Worm (Caenorhabditis elegans) whole organism, L3 larva: ENCODE data around the gene T12E12.6.

Experiments used
- R02D3.7 ChIP-seq: fragments of 150-350 bp; optimal IDR thresholded peaks from 2 replicates; lab custom pipeline; 2014; ENCODE audit warnings: missing biosample characterization, missing genetic modification characterization
- ZK546.5 ChIP-seq: sonication (generic microtip); optimal IDR thresholded peaks from 2 replicates; lab custom pipeline; 2017; ENCODE audit warnings: missing biosample characterization, missing genetic modification characterization
- aly-2 ChIP-seq: fragments of 150-350 bp; optimal IDR thresholded peaks from 2 replicates; lab custom pipeline; 2014; ENCODE audit warnings: missing biosample characterization, missing genetic modification characterization
- ama-1 ChIP-seq: fragments of 150-350 bp; optimal IDR thresholded peaks from 2 replicates; lab custom pipeline; 2018
- ceh-28 ChIP-seq: fragments of 150-350 bp; optimal IDR thresholded peaks from 2 replicates; lab custom pipeline; 2014; ENCODE audit warnings: missing biosample characterization, missing genetic modification reagents, missing genetic modification characterization
- ceh-82 ChIP-seq: fragments of 150-350 bp; optimal IDR thresholded peaks from 2 replicates; lab custom pipeline; 2014; ENCODE audit warnings: missing biosample characterization, missing genetic modification characterization
- ceh-9 ChIP-seq: sonication (generic microtip); optimal IDR thresholded peaks from 2 replicates; lab custom pipeline; 2018; ENCODE audit warnings: missing biosample characterization, missing genetic modification characterization
- daf-12 ChIP-seq: fragments of 150-350 bp; optimal IDR thresholded peaks from 2 replicates; lab custom pipeline; 2014; ENCODE audit warnings: missing biosample characterization, missing genetic modification reagents, missing genetic modification characterization
- egl-27 ChIP-seq: sonication (generic microtip); optimal IDR thresholded peaks from 4 replicates; lab custom pipeline; 2017; ENCODE audit warnings: missing biosample characterization, missing genetic modification reagents, missing genetic modification characterization
- egl-5 ChIP-seq: fragments of 150-350 bp; optimal IDR thresholded peaks from 2 replicates; lab custom pipeline; 2017; ENCODE audit warnings: missing biosample characterization, missing genetic modification reagents, missing genetic modification characterization, inconsistent platforms
- elt-1 ChIP-seq: fragments of 150-350 bp; optimal IDR thresholded peaks from 2 replicates; lab custom pipeline; 2014; ENCODE audit warnings: missing biosample characterization, missing genetic modification characterization
- elt-3 ChIP-seq, 3 experiments: fragments of 150-350 bp in 1 of 3; sonication (generic microtip) in 2 of 3; optimal IDR thresholded peaks; 2 replicates in 2 of 3; 4 replicates in 1 of 3; lab custom pipeline; 2014 to 2017; ENCODE audit warnings: missing biosample characterization in 3 of 3, missing genetic modification characterization in 3 of 3
- fkh-10 ChIP-seq: sonication (generic microtip); optimal IDR thresholded peaks from 2 replicates; lab custom pipeline; 2017; ENCODE audit warnings: missing biosample characterization, missing genetic modification reagents, missing genetic modification characterization
- fkh-2 ChIP-seq: fragments of 150-350 bp; optimal IDR thresholded peaks from 2 replicates; lab custom pipeline; 2014; ENCODE audit warnings: missing biosample characterization, missing genetic modification reagents, missing genetic modification characterization
- fos-1 ChIP-seq: fragments of 150-350 bp; optimal IDR thresholded peaks from 2 replicates; lab custom pipeline; 2014; ENCODE audit warnings: missing biosample characterization, missing genetic modification characterization
- hmg-11 ChIP-seq: sonication (generic microtip); optimal IDR thresholded peaks from 2 replicates; lab custom pipeline; 2016; ENCODE audit warnings: missing genetic modification characterization, missing compliant biosample characterization
- lin-15B ChIP-seq: fragments of 150-350 bp; optimal IDR thresholded peaks from 2 replicates; lab custom pipeline; 2014; ENCODE audit warnings: missing biosample characterization, missing genetic modification characterization
- lin-39 ChIP-seq: fragments of 150-350 bp; optimal IDR thresholded peaks from 2 replicates; lab custom pipeline; 2018; ENCODE audit warnings: missing biosample characterization, missing genetic modification reagents, missing genetic modification characterization
- lsy-12 ChIP-seq: sonication (generic microtip); optimal IDR thresholded peaks from 2 replicates; lab custom pipeline; 2016; ENCODE audit warnings: mild to moderate bottlenecking, missing genetic modification characterization, missing compliant biosample characterization
- mdl-1 ChIP-seq: fragments of 150-350 bp; optimal IDR thresholded peaks from 2 replicates; lab custom pipeline; 2014; ENCODE audit warnings: missing biosample characterization, missing genetic modification characterization
- nfya-1 ChIP-seq: sonication (generic microtip); optimal IDR thresholded peaks from 2 replicates; lab custom pipeline; 2017; ENCODE audit warnings: missing genetic modification characterization, mild to moderate bottlenecking, missing compliant biosample characterization, antibody characterized with exemption, moderate library complexity; ENCODE audit not compliant: insufficient read depth
- nhr-12 ChIP-seq: fragments of 150-350 bp; optimal IDR thresholded peaks from 2 replicates; lab custom pipeline; 2014; ENCODE audit warnings: missing biosample characterization, missing genetic modification characterization
- nhr-23 ChIP-seq: fragments of 150-350 bp; optimal IDR thresholded peaks from 2 replicates; lab custom pipeline; 2014; ENCODE audit warnings: missing biosample characterization, missing genetic modification reagents, missing genetic modification characterization
- nhr-237 ChIP-seq: fragments of 150-350 bp; optimal IDR thresholded peaks from 2 replicates; lab custom pipeline; 2014; ENCODE audit warnings: missing biosample characterization, missing genetic modification characterization
- nhr-25 ChIP-seq: sonication (generic microtip); optimal IDR thresholded peaks from 2 replicates; lab custom pipeline; 2017; ENCODE audit warnings: missing biosample characterization, missing genetic modification characterization
- nhr-28 ChIP-seq: fragments of 150-350 bp; optimal IDR thresholded peaks from 2 replicates; lab custom pipeline; 2014; ENCODE audit warnings: missing biosample characterization, missing genetic modification characterization
- nhr-43 ChIP-seq: sonication (generic microtip); optimal IDR thresholded peaks from 2 replicates; lab custom pipeline; 2016; ENCODE audit warnings: mild to moderate bottlenecking, missing genetic modification characterization, missing compliant biosample characterization; ENCODE audit not compliant: poor library complexity, severe bottlenecking
- nhr-76 ChIP-seq: fragments of 150-350 bp; sonication (generic microtip); optimal IDR thresholded peaks from 5 replicates; lab custom pipeline; 2014; ENCODE audit warnings: missing biosample characterization, missing genetic modification characterization
- nhr-77 ChIP-seq: fragments of 150-350 bp; optimal IDR thresholded peaks from 2 replicates; lab custom pipeline; 2014; ENCODE audit warnings: missing biosample characterization, missing genetic modification characterization
- pha-4 ChIP-seq: fragments of 150-350 bp; optimal IDR thresholded peaks from 2 replicates; lab custom pipeline; 2014; ENCODE audit warnings: missing biosample characterization, missing genetic modification reagents, missing genetic modification characterization
- pqm-1 ChIP-seq: fragments of 150-350 bp; optimal IDR thresholded peaks from 2 replicates; lab custom pipeline; 2017; ENCODE audit warnings: missing biosample characterization, missing genetic modification characterization, inconsistent platforms
- skn-1 ChIP-seq: fragments of 150-350 bp; optimal IDR thresholded peaks from 2 replicates; lab custom pipeline; 2014; ENCODE audit warnings: missing biosample characterization, missing genetic modification characterization
- snpc-4 ChIP-seq: fragments of 150-350 bp; optimal IDR thresholded peaks from 2 replicates; lab custom pipeline; 2014; ENCODE audit warnings: missing biosample characterization, missing genetic modification characterization
- unc-62 ChIP-seq: fragments of 150-350 bp; sonication (generic microtip); optimal IDR thresholded peaks from 4 replicates; lab custom pipeline; 2014; ENCODE audit warnings: missing biosample characterization, missing genetic modification reagents, missing genetic modification characterization
- zag-1 ChIP-seq: fragments of 150-350 bp; optimal IDR thresholded peaks from 2 replicates; lab custom pipeline; 2014; ENCODE audit warnings: missing biosample characterization, missing genetic modification characterization
- ztf-11 ChIP-seq: fragments of 150-350 bp; optimal IDR thresholded peaks from 2 replicates; lab custom pipeline; 2014; ENCODE audit warnings: missing biosample characterization, missing genetic modification characterization
- ztf-4 ChIP-seq: fragments of 150-350 bp; optimal IDR thresholded peaks from 2 replicates; lab custom pipeline; 2014; ENCODE audit warnings: missing biosample characterization, missing genetic modification characterization

Gene T12E12.6

DNA sequence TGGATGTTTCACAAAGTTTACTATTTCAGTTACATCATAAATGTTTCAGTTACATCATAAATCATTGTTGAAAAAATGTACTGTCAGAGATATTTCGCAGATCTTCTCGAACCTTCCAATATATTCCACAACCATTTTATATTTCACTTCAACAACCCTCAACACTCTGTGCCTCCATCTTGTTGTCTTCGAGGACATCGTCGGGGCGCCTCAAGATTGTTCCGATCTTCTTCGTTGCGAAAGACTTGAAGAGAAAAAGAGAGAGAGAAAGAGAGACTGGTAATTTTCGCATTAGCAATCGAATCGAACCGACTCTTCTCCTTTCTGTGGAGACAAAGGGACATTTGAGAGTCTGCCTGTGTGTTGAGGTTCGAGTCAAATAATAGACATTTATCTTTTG is 10.7 kb downstream of the T12E12.6 start:
- TF ChIP-seq R02D3.7 (tag; lab: Kevin White, UChicago) (no peak), ceh-9 (tag; lab: Kevin White, UChicago) (no peak), ztf-4 (tag; lab: Kevin White, UChicago) (no peak), zag-1 (tag; lab: Kevin White, UChicago) (no peak), nhr-25 (tag; lab: Kevin White, UChicago) (peak; percentile 87)

DNA sequence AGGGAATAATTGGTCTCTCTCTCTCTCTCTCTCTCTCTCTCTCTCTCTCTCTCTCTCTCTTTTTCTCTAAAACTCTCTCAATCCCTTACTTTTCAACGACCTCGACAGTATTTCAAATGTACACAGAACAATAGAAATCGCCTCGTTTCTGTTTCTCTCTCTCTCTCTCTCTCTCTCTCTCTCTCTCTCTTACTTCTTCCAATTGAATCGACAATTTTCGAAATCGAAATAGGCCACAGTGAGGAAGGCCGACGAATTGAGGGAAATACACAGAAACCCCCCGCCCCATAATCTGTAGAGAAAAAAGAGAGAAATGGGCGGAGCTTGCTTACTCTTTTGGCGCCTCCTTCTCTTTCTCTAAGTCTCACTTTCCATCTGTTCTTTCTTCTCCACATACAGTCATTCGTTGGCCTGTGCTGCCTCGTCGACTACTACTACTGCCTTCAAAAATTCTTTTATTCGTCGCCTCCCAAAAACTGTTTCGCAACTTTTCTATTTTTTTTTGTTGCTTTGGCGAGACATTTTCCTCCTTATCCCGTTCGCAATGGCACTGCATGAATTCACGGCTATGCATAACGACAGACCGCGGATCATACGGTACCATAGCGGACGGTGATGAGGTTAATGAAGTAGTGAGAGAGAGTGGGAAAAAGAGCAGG is 12.3 kb downstream of the T12E12.6 start:
- TF ChIP-seq ceh-82: no peak
- TF ChIP-seq hmg-11: no peak
- peak; percentile 89 for TF ChIP-seq nhr-23
- TF ChIP-seq unc-62 (GFP tag; lab: Kevin White, UChicago): no peak
- peak; percentile 80 for TF ChIP-seq ama-1 (lab: Kevin White, UChicago)
- peak; percentile 88 for TF ChIP-seq nhr-25 (tag; lab: Kevin White, UChicago)
- TF ChIP-seq nfya-1: peak; percentile 21
- no peak for TF ChIP-seq lin-39 (tag; lab: Kevin White, UChicago)
- peak; percentile 5 for TF ChIP-seq ceh-28
- TF ChIP-seq, all 47 proteins: peak for 5

DNA sequence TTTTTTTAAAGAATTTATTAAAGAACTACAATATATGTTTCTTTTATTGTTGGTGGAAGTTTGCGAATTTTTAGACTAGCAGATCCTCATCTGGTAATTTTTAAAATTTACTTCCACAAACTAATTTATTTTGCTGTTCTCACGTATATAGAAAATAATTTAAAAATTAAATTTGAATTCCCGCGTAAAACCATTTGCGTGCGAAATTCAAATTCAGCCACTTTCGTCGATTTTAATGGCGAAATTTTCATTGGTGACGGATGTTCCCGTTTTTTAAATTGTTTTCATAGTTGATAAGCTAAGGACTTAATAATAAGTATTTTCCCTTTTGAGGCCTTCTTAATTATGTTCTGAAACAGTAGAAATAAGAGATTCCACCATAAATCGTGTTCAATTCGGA is 12.9 kb downstream of the T12E12.6 start:
- no peak for TF ChIP-seq R02D3.7 (tag; lab: Kevin White, UChicago)

DNA sequence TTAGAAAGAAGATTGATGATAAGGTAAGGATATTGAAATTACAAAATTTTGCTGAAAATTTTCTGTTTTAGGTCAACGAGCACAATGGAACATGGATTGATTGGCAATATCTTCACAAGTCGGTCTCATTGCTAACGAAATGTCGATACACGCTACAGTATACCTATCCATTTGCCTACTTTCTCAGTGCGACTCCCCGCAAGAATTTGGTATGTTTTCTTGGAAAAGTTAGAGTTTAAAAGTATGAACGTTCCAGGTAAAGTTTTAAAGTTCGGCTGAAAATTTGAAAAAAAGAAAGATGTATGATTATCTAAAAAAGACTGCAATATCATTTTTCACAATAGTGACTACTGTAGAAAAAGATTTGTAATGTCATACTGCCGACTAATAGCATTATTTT is 19.8 kb downstream of the T12E12.6 start:
- no peak for TF ChIP-seq pha-4 (tag; lab: Kevin White, UChicago)
- TF ChIP-seq skn-1: no peak
- no peak for TF ChIP-seq elt-3 (tag; optimal IDR thresholded peaks at IDR 0.05; lab: Kevin White, UChicago)
- TF ChIP-seq ZK546.5 (tag; lab: Kevin White, UChicago): no peak
- no peak for TF ChIP-seq nhr-43 (tag; lab: Kevin White, UChicago)
- no peak for TF ChIP-seq egl-27 (tag; lab: Kevin White, UChicago)
- no peak for TF ChIP-seq nhr-237 (tag; lab: Kevin White, UChicago)
- TF ChIP-seq nhr-76: no peak
- no peak for TF ChIP-seq snpc-4
- no peak for TF ChIP-seq ceh-9 (tag; lab: Kevin White, UChicago)
- TF ChIP-seq lin-15B (tag; lab: Kevin White, UChicago): no peak
- no peak for TF ChIP-seq lsy-12 (tag; lab: Kevin White, UChicago)
- no peak for TF ChIP-seq aly-2 (tag; lab: Kevin White, UChicago)
- TF ChIP-seq fkh-10: no peak
- TF ChIP-seq fkh-2: no peak

DNA sequence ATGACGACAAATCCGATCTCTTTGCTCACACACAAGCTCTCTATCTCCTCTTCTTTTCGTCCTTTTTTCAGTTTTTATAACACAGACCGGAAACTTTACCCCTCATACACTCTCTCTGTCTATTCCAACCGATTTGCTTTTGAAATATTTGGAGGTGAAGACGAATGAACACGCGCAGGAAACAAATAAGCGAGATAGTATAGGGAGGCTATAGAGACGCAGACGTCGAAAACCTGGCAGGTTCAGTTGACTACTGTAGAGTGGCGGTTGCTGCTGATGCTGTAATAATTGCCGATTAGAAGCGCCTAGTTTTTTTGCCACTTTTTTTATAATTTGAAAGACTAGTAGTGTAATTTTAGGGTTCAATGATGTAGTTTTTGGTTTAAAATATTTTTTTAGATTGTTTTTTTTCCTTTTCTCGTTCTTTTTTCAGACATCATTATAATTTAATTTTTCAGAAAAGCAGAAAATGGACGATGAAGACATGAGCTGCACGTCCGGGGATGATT is 23.2 kb downstream of the T12E12.6 start, which contains the start of gene ari-2:
Gene ari-2 (plus strand): TSS at position 459 of the 509 bp plus-strand sequence.
- TF ChIP-seq ama-1 (lab: Kevin White, UChicago): peak; percentile 62
- TF ChIP-seq nfya-1: peak; percentile 36
- peak; percentile 41 for TF ChIP-seq nhr-25 (tag; lab: Kevin White, UChicago)
- TF ChIP-seq egl-27 (tag; lab: Kevin White, UChicago): no peak
- no peak for TF ChIP-seq fkh-2
- TF ChIP-seq pha-4 (tag; lab: Kevin White, UChicago): peak; percentile 16

DNA sequence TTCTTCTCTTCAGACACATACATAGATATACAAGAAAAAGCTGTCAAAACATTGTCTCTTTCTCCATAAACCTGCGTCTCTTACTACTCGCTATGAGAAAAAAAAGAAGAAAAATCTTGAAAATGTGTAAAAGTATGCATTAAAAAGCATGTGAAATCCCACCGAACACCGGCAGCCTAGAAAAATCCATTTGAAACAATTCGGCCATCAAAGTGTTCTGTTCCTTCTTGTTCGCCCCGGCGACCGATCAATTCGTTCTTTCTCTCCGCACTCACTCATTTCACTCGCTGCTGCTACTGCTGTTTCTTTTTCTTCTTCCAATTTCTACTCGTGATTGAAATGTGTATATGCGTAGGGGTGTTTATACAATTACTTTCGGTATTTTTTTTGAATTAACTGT is 25.1 kb downstream of the T12E12.6 start:
- TF ChIP-seq fkh-2 (no peak), nhr-77 (tag; lab: Kevin White, UChicago) (no peak), skn-1 (no peak), lsy-12 (tag; lab: Kevin White, UChicago) (no peak), nhr-23 (peak; percentile 65), nhr-43 (tag; lab: Kevin White, UChicago) (no peak), snpc-4 (peak; percentile 38), pha-4 (tag; lab: Kevin White, UChicago) (peak; percentile 16), unc-62 (GFP tag; lab: Kevin White, UChicago) (no peak), mdl-1 (tag; lab: Kevin White, UChicago) (no peak), ztf-4 (tag; lab: Kevin White, UChicago) (no peak), hmg-11 (no peak), lin-39 (tag; lab: Kevin White, UChicago) (peak; percentile 23), nfya-1 (peak; percentile 56), lin-15B (tag; lab: Kevin White, UChicago) (peak; percentile 78), egl-27 (tag; lab: Kevin White, UChicago) (no peak), ceh-28 (no peak), elt-1 (no peak), nhr-76 (no peak), ztf-11 (tag; lab: Kevin White, UChicago) (no peak), elt-3 (tag; optimal IDR thresholded peaks at IDR 0.05; lab: Kevin White, UChicago) (no peak), pqm-1 (peak; percentile 8), ceh-82 (no peak), nhr-28 (tag; lab: Kevin White, UChicago) (no peak), R02D3.7 (tag; lab: Kevin White, UChicago) (no peak), fkh-10 (peak; percentile 22), egl-5 (tag; lab: Kevin White, UChicago) (peak; percentile 61), fos-1 (tag; lab: Kevin White, UChicago) (no peak), nhr-25 (tag; lab: Kevin White, UChicago) (peak; percentile 62), aly-2 (tag; lab: Kevin White, UChicago) (no peak), daf-12 (no peak), zag-1 (tag; lab: Kevin White, UChicago) (no peak), ama-1 (lab: Kevin White, UChicago) (no peak), nhr-12 (tag; lab: Kevin White, UChicago) (no peak), ZK546.5 (tag; lab: Kevin White, UChicago) (no peak)
